Worm (Caenorhabditis elegans): ENCODE data around the gene ndx-3.

DNA sequence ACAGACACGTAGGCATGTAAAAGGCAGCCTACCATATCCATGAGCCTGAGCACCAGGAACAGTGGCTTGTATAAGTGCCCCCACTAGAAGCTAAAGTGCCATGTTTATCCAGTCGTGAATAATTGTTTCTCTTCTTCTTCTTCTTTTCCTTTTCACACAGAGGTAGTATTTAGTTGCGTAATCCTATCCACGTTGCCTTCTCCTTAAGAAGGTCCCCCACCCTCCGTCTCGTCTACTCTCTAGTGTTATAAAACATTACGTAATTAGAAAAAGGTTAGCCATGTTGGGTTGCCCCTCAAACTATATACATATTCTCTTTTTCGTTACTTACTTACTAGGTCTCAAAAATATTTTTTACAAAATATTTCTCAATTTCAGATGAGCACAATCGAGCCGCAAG is 33.3 kb downstream of the ndx-3 start:
- TF ChIP-seq F13C5.2 (tag; optimal IDR thresholded peaks at IDR 0.05), result no peak
- TF ChIP-seq sea-1 (GFP tag; conservative IDR thresholded peaks at IDR 0.05), result no peak
- TF ChIP-seq flt-1 (GFP tag; IDR thresholded peaks at IDR 0.05), result no peak
- no peak for TF ChIP-seq ama-1 (optimal IDR thresholded peaks at IDR 0.05)
- no peak for TF ChIP-seq tbx-37 (GFP tag; conservative IDR thresholded peaks at IDR 0.05)
